Worm (Caenorhabditis elegans) whole organism, late embryonic: Measurements from ENCODE around the gene F44D12.2.

Experiments
- K09A11.1 ChIP-seq: sonication (generic microtip); optimal IDR thresholded peaks from 2 replicates; lab custom pipeline; 2017; ENCODE audit warnings: antibody characterized with exemption, mild to moderate bottlenecking, missing genetic modification characterization, missing compliant biosample characterization; ENCODE audit not compliant: insufficient read depth
- ceh-2 ChIP-seq: sonication (generic microtip); optimal IDR thresholded peaks from 2 replicates; lab custom pipeline; 2016; ENCODE audit warnings: missing genotype, missing genetic modification characterization, missing compliant biosample characterization
- hlh-30 ChIP-seq: sonication (generic microtip); optimal IDR thresholded peaks from 2 replicates; lab custom pipeline; 2017; ENCODE audit warnings: antibody characterized with exemption, missing genetic modification characterization, missing compliant biosample characterization; ENCODE audit not compliant: insufficient read depth
- nhr-11 ChIP-seq: fragments of 150-350 bp; optimal IDR thresholded peaks from 2 replicates; lab custom pipeline; 2014; ENCODE audit warnings: missing biosample characterization, missing genetic modification characterization
- pag-3 ChIP-seq: sonication (generic microtip); optimal IDR thresholded peaks from 2 replicates; lab custom pipeline; 2016; ENCODE audit warnings: missing compliant biosample characterization, missing genetic modification characterization, borderline replicate concordance
- pha-4 ChIP-seq: fragments of 150-350 bp; optimal IDR thresholded peaks from 2 replicates; lab custom pipeline; 2018; ENCODE audit warnings: missing biosample characterization, missing genetic modification reagents, missing genetic modification characterization
- ztf-16 ChIP-seq: sonication (generic microtip); optimal IDR thresholded peaks from 2 replicates; lab custom pipeline; 2017; ENCODE audit warnings: missing genetic modification characterization, missing compliant biosample characterization

DNA sequence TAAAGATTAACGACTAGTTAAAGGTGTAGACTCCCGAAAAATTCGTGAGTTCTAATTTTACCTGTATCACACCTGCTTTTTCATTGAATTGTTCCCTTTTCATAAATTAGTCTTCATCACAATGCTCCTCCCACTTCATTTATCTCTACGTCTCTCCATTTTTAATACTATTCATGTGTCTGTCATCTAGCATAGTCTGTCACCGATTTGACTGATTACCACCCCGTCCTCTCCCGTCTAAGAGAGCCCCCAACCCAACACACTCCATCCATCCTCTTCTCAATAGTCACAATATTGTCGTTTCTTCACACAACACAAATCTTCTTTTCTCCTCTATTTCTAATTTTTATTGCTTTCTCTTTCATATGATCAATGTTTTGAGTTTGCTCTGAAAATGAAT is 47.6 kb upstream of the F44D12.2 start:
- TF ChIP-seq K09A11.1 (tag; lab: Kevin White, UChicago), result no peak
- no peak for TF ChIP-seq hlh-30 (tag; lab: Kevin White, UChicago)
- TF ChIP-seq pha-4 (tag; lab: Kevin White, UChicago), result no peak
- TF ChIP-seq ztf-16 (tag; lab: Kevin White, UChicago), result no peak
- no peak for TF ChIP-seq ceh-2
- no peak for TF ChIP-seq pag-3 (tag; lab: Kevin White, UChicago)
- no peak for TF ChIP-seq nhr-11 (tag; lab: Kevin White, UChicago)
